Fruit fly (Drosophila melanogaster) whole organism, prepupa: Measurements from ENCODE around the gene CG13248.

ENCODE experiments used
- CG11762 ChIP-seq: fragments of 200-800 bp; sonication (Bioruptor generic); optimal IDR thresholded peaks from 3 replicates; lab custom pipeline; 2016; ENCODE audit warnings: missing biosample characterization, missing genetic modification characterization; ENCODE audit not compliant: insufficient read depth
- CG15336 ChIP-seq: fragments of 200-800 bp; sonication (Bioruptor generic); IDR thresholded peaks from 2 replicates; pipeline ENCODE4 v1.3.6; 2022; ENCODE audit warnings: missing biosample characterization, missing genetic modification characterization
- CG1621 ChIP-seq: fragments of 200-800 bp; sonication (Bioruptor generic); optimal IDR thresholded peaks from 3 replicates; lab custom pipeline; 2018; ENCODE audit warnings: missing biosample characterization, mild to moderate bottlenecking, missing genetic modification characterization
- CG16779 ChIP-seq: fragments of 200-800 bp; sonication (Bioruptor generic); optimal IDR thresholded peaks from 3 replicates; lab custom pipeline; 2017; ENCODE audit warnings: missing biosample characterization, mild to moderate bottlenecking, missing genetic modification characterization
- CG3032 ChIP-seq: fragments of 200-800 bp; optimal IDR thresholded peaks from 2 replicates; lab custom pipeline; 2019; ENCODE audit warnings: missing biosample characterization, mild to moderate bottlenecking, missing genetic modification characterization, moderate library complexity
- CG31627 ChIP-seq: fragments of 200-800 bp; sonication (Bioruptor generic); optimal IDR thresholded peaks from 3 replicates; lab custom pipeline; 2016; ENCODE audit warnings: missing biosample characterization, missing genetic modification characterization
- CG3919 ChIP-seq: fragments of 200-800 bp; sonication (Bioruptor generic); optimal IDR thresholded peaks from 3 replicates; lab custom pipeline; 2016; ENCODE audit warnings: missing biosample characterization, missing genetic modification characterization
- CG6276 ChIP-seq: fragments of 200-800 bp; sonication (Bioruptor generic); optimal IDR thresholded peaks from 2 replicates; lab custom pipeline; 2017; ENCODE audit warnings: missing biosample characterization, mild to moderate bottlenecking, missing genetic modification characterization
- CG6808 ChIP-seq: fragments of 200-800 bp; sonication (Bioruptor generic); optimal IDR thresholded peaks from 3 replicates; lab custom pipeline; 2017; ENCODE audit warnings: missing biosample characterization, missing genetic modification characterization, mild to moderate bottlenecking, moderate library complexity, missing genetic modification reagents
- CG7368 ChIP-seq: fragments of 200-800 bp; sonication (Bioruptor generic); optimal IDR thresholded peaks from 3 replicates; lab custom pipeline; 2016; ENCODE audit warnings: missing biosample characterization, missing genetic modification characterization
- CG8319 ChIP-seq: fragments of 200-800 bp; sonication (Bioruptor generic); optimal IDR thresholded peaks from 3 replicates; lab custom pipeline; 2016; ENCODE audit warnings: missing biosample characterization, missing genetic modification characterization
- CG8632 ChIP-seq: fragments of 200-800 bp; sonication (Bioruptor generic); optimal IDR thresholded peaks from 3 replicates; lab custom pipeline; 2016; ENCODE audit warnings: missing biosample characterization, missing genetic modification characterization
- Eip75B ChIP-seq: fragments of 200-800 bp; sonication (Bioruptor generic); optimal IDR thresholded peaks from 3 replicates; lab custom pipeline; 2016; ENCODE audit warnings: missing biosample characterization, missing genetic modification characterization
- Eip78C ChIP-seq: fragments of 200-800 bp; sonication (Bioruptor generic); peaks from one replicate; lab custom pipeline; 2016; ENCODE audit warnings: missing biosample characterization, missing genetic modification characterization
- Ets21C ChIP-seq: fragments of 200-800 bp; sonication (Bioruptor generic); optimal IDR thresholded peaks from 3 replicates; lab custom pipeline; 2016; ENCODE audit warnings: missing biosample characterization, missing genetic modification characterization
- Ets96B ChIP-seq: fragments of 200-800 bp; optimal IDR thresholded peaks from 2 replicates; lab custom pipeline; 2019; ENCODE audit warnings: missing biosample characterization, mild to moderate bottlenecking, missing genetic modification characterization, moderate library complexity
- Gug ChIP-seq: fragments of 200-800 bp; sonication (Bioruptor generic); IDR thresholded peaks from 2 replicates; pipeline ENCODE4 v1.3.6; 2022; ENCODE audit warnings: missing biosample characterization, missing genetic modification characterization
- Hr38 ChIP-seq: sonication (Bioruptor generic); optimal IDR thresholded peaks from 2 replicates; lab custom pipeline; 2016; ENCODE audit warnings: missing biosample characterization, missing genetic modification characterization
- Lpt ChIP-seq: fragments of 200-800 bp; sonication (Bioruptor generic); optimal IDR thresholded peaks from 3 replicates; lab custom pipeline; 2016; ENCODE audit warnings: missing biosample characterization, missing genetic modification characterization
- Met ChIP-seq: fragments of 200-800 bp; sonication (Bioruptor generic); optimal IDR thresholded peaks from 3 replicates; lab custom pipeline; 2016; ENCODE audit warnings: missing biosample characterization, missing genetic modification characterization
- OdsH ChIP-seq: fragments of 200-800 bp; sonication (Bioruptor generic); optimal IDR thresholded peaks from 3 replicates; lab custom pipeline; 2016; ENCODE audit warnings: missing biosample characterization, missing genetic modification characterization
- Sox14 ChIP-seq: fragments of 200-800 bp; sonication (Bioruptor generic); optimal IDR thresholded peaks from 3 replicates; lab custom pipeline; 2016; ENCODE audit warnings: missing biosample characterization, missing genetic modification characterization
- Sox15 ChIP-seq: fragments of 200-800 bp; sonication (Bioruptor generic); optimal IDR thresholded peaks from 3 replicates; lab custom pipeline; 2016; ENCODE audit warnings: missing biosample characterization, missing genetic modification characterization
- achi ChIP-seq: fragments of 200-800 bp; sonication (Bioruptor generic); optimal IDR thresholded peaks from 3 replicates; lab custom pipeline; 2016; ENCODE audit warnings: missing biosample characterization, missing genetic modification characterization
- dac ChIP-seq: fragments of 200-800 bp; sonication (Bioruptor generic); optimal IDR thresholded peaks from 2 replicates; lab custom pipeline; 2017; ENCODE audit warnings: missing biosample characterization, mild to moderate bottlenecking, missing genetic modification characterization
- esn ChIP-seq: fragments of 200-800 bp; sonication (Bioruptor generic); optimal IDR thresholded peaks from 2 replicates; lab custom pipeline; 2016; ENCODE audit warnings: missing biosample characterization, mild to moderate bottlenecking, missing genetic modification characterization, moderate library complexity
- fd59A ChIP-seq: fragments of 200-800 bp; sonication (Bioruptor generic); optimal IDR thresholded peaks from 2 replicates; lab custom pipeline; 2017; ENCODE audit warnings: missing biosample characterization, mild to moderate bottlenecking, missing genetic modification characterization, missing genetic modification reagents
- fkh ChIP-seq: fragments of 200-800 bp; sonication (Bioruptor generic); optimal IDR thresholded peaks from 3 replicates; lab custom pipeline; 2017; ENCODE audit warnings: missing biosample characterization, mild to moderate bottlenecking, missing genetic modification characterization, moderate library complexity
- lz ChIP-seq: fragments of 200-800 bp; sonication (Bioruptor generic); optimal IDR thresholded peaks from 3 replicates; lab custom pipeline; 2016; ENCODE audit warnings: missing biosample characterization, missing genetic modification characterization
- pdm3 ChIP-seq: fragments of 200-800 bp; sonication (Bioruptor generic); optimal IDR thresholded peaks from 3 replicates; lab custom pipeline; 2016; ENCODE audit warnings: missing biosample characterization, missing genetic modification characterization
- spab ChIP-seq: fragments of 200-800 bp; sonication (Bioruptor generic); optimal IDR thresholded peaks from 2 replicates; lab custom pipeline; 2017; ENCODE audit warnings: missing biosample characterization, mild to moderate bottlenecking, missing genetic modification characterization, missing genetic modification reagents
- ss ChIP-seq, 2 experiments: fragments of 200-800 bp; sonication (Bioruptor generic); optimal IDR thresholded peaks; 2 replicates in 1 of 2; 3 replicates in 1 of 2; lab custom pipeline; 2017 to 2018; ENCODE audit warnings: mild to moderate bottlenecking in 2 of 2, missing biosample characterization in 2 of 2, missing genetic modification characterization in 2 of 2, moderate library complexity in 1 of 2

The CG13248 gene

dm6 chr3L:20432297-20432696, 21.9 kb upstream of the CG13248 start, which contains the start of the genes Las and Psn:
TSS of gene Las (minus strand) at chr3L:20432361.
TSS of gene Psn (plus strand) at chr3L:20432468.
- TF ChIP-seq esn (peak; percentile 38), lz (GFP tag; lab: Kevin White, UChicago) (peak; percentile 15), Ets21C (no peak), Sox14 (GFP tag; lab: Kevin White, UChicago) (peak; percentile 82), OdsH (GFP tag; lab: Kevin White, UChicago) (no peak)

dm6 chr3L:20431619-20432018, 21.3 kb upstream of the CG13248 start:
- TF ChIP-seq Eip78C (GFP tag; lab: Kevin White, UChicago), result no peak
- no peak for TF ChIP-seq Lpt (GFP tag; lab: Kevin White, UChicago)
- TF ChIP-seq spab (GFP tag; lab: Kevin White, UChicago), result no peak
- no peak for TF ChIP-seq achi
- no peak for TF ChIP-seq Gug
- no peak for TF ChIP-seq Ets96B (tag; lab: Kevin White, UChicago)
- no peak for TF ChIP-seq Eip75B (GFP tag; lab: Kevin White, UChicago)
- no peak for TF ChIP-seq CG6276 (GFP tag; lab: Kevin White, UChicago)
- TF ChIP-seq CG3919 (GFP tag; lab: Kevin White, UChicago), result no peak
- no peak for TF ChIP-seq CG11762 (GFP tag; lab: Kevin White, UChicago)
- no peak for TF ChIP-seq fkh (GFP tag; lab: Kevin White, UChicago)
- TF ChIP-seq CG31627 (GFP tag; lab: Kevin White, UChicago), result no peak

- TF ChIP-seq CG3032 (tag; lab: Kevin White, UChicago) (peak; percentile 13), Sox14 (GFP tag; lab: Kevin White, UChicago) (peak; percentile 87), CG16779 (tag; lab: Kevin White, UChicago) (no peak), CG15336 (GFP tag; lab: Robert Waterston, UW) (0 out of 2 replicates have a peak, but pooled peaks have one; percentile 25), Hr38 (GFP tag; lab: Kevin White, UChicago) (no peak)
Observed at dm6 chr3L:20430182-20430581, 19.8 kb upstream of the CG13248 start, which contains the start of gene CG5262. TSS of gene CG5262 (minus strand) at chr3L:20430475.

dm6 chr3L:20427449-20427848, 17.1 kb upstream of the CG13248 start, which contains the start of gene CG5274:
TSS of gene CG5274 (minus strand) at chr3L:20427666.
- no peak for TF ChIP-seq Met (GFP tag; lab: Kevin White, UChicago)
- TF ChIP-seq dac (GFP tag; lab: Kevin White, UChicago), result no peak
- no peak for TF ChIP-seq fd59A (GFP tag; lab: Kevin White, UChicago)
- TF ChIP-seq CG31627 (GFP tag; lab: Kevin White, UChicago), result no peak
- TF ChIP-seq CG16779 (tag; lab: Kevin White, UChicago), result no peak
- TF ChIP-seq ss (GFP tag; optimal IDR thresholded peaks at IDR 0.05; lab: Kevin White, UChicago), result no peak
- TF ChIP-seq Sox15 (GFP tag; lab: Kevin White, UChicago), result no peak
- TF ChIP-seq CG8632, result no peak
- TF ChIP-seq CG8319, result no peak
- no peak for TF ChIP-seq CG6808 (GFP tag; lab: Kevin White, UChicago)
- no peak for TF ChIP-seq CG7368 (GFP tag; lab: Kevin White, UChicago)
- TF ChIP-seq CG1621 (tag; lab: Kevin White, UChicago), result no peak
- no peak for TF ChIP-seq pdm3 (GFP tag; lab: Kevin White, UChicago)
- TF ChIP-seq, all 60 proteins: peak for 0

- TF ChIP-seq CG11762 (GFP tag; lab: Kevin White, UChicago) (no peak), dac (GFP tag; lab: Kevin White, UChicago) (no peak), Ets21C (no peak)
Observed at dm6 chr3L:20425888-20426287, 15.5 kb upstream of the CG13248 start, which contains the start of gene CG5282. TSS of gene CG5282 (minus strand) at chr3L:20426071.
